Fruit fly (Drosophila melanogaster) whole organism: ENCODE measurements around the gene sbm.

Experiments used
- CG8478 ChIP-seq: fragments of >200 bp; optimal IDR thresholded peaks from 2 replicates; lab custom pipeline; 2018; ENCODE audit warnings: inconsistent platforms
- pan ChIP-seq: fragments of >200 bp; optimal IDR thresholded peaks from 2 replicates; lab custom pipeline; 2017
- usp ChIP-seq: fragments of >200 bp; optimal IDR thresholded peaks from 2 replicates; lab custom pipeline; 2017; ENCODE audit warnings: missing biosample characterization, missing genetic modification characterization, mixed read lengths

- TF ChIP-seq CG8478 (lab: Kevin White, UChicago) = no peak
- no peak for TF ChIP-seq usp (GFP tag; lab: Kevin White, UChicago)
- no peak for TF ChIP-seq pan (lab: Kevin White, UChicago)
Observed at dm6 chrX:14627080-14627796, 24.9 kb upstream of the sbm start.
